Worm (Caenorhabditis elegans) whole organism, L4 larva: ENCODE measurements around the gene F44D12.19.
"Not testable (repeated sequence)": the region's sequence is repeated elsewhere in the genome, so short reads cannot be mapped to it uniquely, and the experiment has no call there.

Experiments
- F44E2.7 ChIP-seq: fragments of 200-800 bp; sonication (Bioruptor generic); IDR thresholded peaks from 2 replicates; pipeline ENCODE4 v2.1.2; 2022; ENCODE audit warnings: missing genetic modification characterization, missing compliant biosample characterization
- F49E8.2 ChIP-seq: sonication (generic microtip); optimal IDR thresholded peaks from 2 replicates; lab custom pipeline; 2016; ENCODE audit warnings: missing compliant biosample characterization, mild to moderate bottlenecking, missing genetic modification characterization, borderline replicate concordance
- R02D3.7 ChIP-seq: fragments of 150-350 bp; sonication (generic microtip); optimal IDR thresholded peaks from 3 replicates; lab custom pipeline; 2014; ENCODE audit warnings: missing biosample characterization, missing genetic modification characterization
- T20F7.1 ChIP-seq: fragments of 200-800 bp; sonication (Bioruptor generic); optimal IDR thresholded peaks from 2 replicates; lab custom pipeline; 2018; ENCODE audit warnings: mild to moderate bottlenecking, missing genetic modification characterization, missing compliant biosample characterization
- Y75B8A.6 ChIP-seq: fragments of 200-800 bp; sonication (Bioruptor generic); IDR thresholded peaks from 2 replicates; pipeline ENCODE4 v1.3.6; 2022; ENCODE audit warnings: missing genetic modification reagents, missing genetic modification characterization, missing compliant biosample characterization
- aha-1 ChIP-seq: fragments of 150-350 bp; peaks from one replicate; lab custom pipeline; 2014; ENCODE audit warnings: missing biosample characterization, missing genetic modification characterization
- aly-2 ChIP-seq: sonication (generic microtip); optimal IDR thresholded peaks from 2 replicates; lab custom pipeline; 2018; ENCODE audit warnings: missing biosample characterization, missing genetic modification characterization
- arid-1 ChIP-seq: fragments of 200-800 bp; sonication (Bioruptor generic); conservative IDR thresholded peaks from 2 replicates; pipeline ENCODE4 v1.3.6; 2022; ENCODE audit warnings: missing genetic modification reagents, missing genetic modification characterization, missing compliant biosample characterization
- ceh-20 ChIP-seq: fragments of 200-800 bp; sonication (Bioruptor generic); IDR thresholded peaks from 2 replicates; pipeline ENCODE4 v1.3.6; 2022; ENCODE audit warnings: missing genetic modification reagents, missing genetic modification characterization, missing compliant biosample characterization
- ceh-44 ChIP-seq: fragments of 200-800 bp; sonication (Bioruptor generic); IDR thresholded peaks from 2 replicates; pipeline ENCODE4 v1.3.6; 2022; ENCODE audit warnings: missing genetic modification reagents, missing genetic modification characterization, missing compliant biosample characterization
- ceh-82 ChIP-seq: sonication (generic microtip); optimal IDR thresholded peaks from 2 replicates; lab custom pipeline; 2017; ENCODE audit warnings: missing biosample characterization, missing genetic modification characterization
- ces-1 ChIP-seq: fragments of 150-350 bp; sonication (generic microtip); optimal IDR thresholded peaks from 4 replicates; lab custom pipeline; 2014; ENCODE audit warnings: missing biosample characterization, missing genetic modification reagents, missing genetic modification characterization
- cey-2 ChIP-seq: sonication (generic microtip); optimal IDR thresholded peaks from 3 replicates; lab custom pipeline; 2017; ENCODE audit warnings: missing genetic modification characterization, mild to moderate bottlenecking, missing compliant biosample characterization, antibody characterized with exemption, borderline replicate concordance; ENCODE audit not compliant: insufficient read depth
- daf-12 ChIP-seq: fragments of 150-350 bp; optimal IDR thresholded peaks from 2 replicates; lab custom pipeline; 2014; ENCODE audit warnings: missing biosample characterization, missing genetic modification reagents, missing genetic modification characterization
- dmd-8 ChIP-seq: fragments of 200-800 bp; sonication (Bioruptor generic); IDR thresholded peaks from 2 replicates; pipeline ENCODE4 v1.3.6; 2022; ENCODE audit warnings: missing genetic modification characterization, missing compliant biosample characterization
- dmd-9 ChIP-seq: fragments of 200-800 bp; sonication (Bioruptor generic); IDR thresholded peaks from 2 replicates; pipeline ENCODE4 v1.3.6; 2022; ENCODE audit warnings: missing genetic modification reagents, missing genetic modification characterization, missing compliant biosample characterization
- dpl-1 ChIP-seq: fragments of 150-350 bp; optimal IDR thresholded peaks from 2 replicates; lab custom pipeline; 2014; ENCODE audit warnings: missing biosample characterization, missing genetic modification reagents, missing genetic modification characterization
- dve-1 ChIP-seq: sonication (generic microtip); optimal IDR thresholded peaks from 2 replicates; lab custom pipeline; 2017; ENCODE audit warnings: antibody characterized with exemption, mild to moderate bottlenecking, missing genetic modification characterization, missing compliant biosample characterization; ENCODE audit not compliant: insufficient read depth
- hlh-30 ChIP-seq: sonication (generic microtip); optimal IDR thresholded peaks from 2 replicates; lab custom pipeline; 2017; ENCODE audit warnings: antibody characterized with exemption, mild to moderate bottlenecking, missing genetic modification characterization, missing compliant biosample characterization; ENCODE audit not compliant: insufficient read depth
- jun-1 ChIP-seq: fragments of 150-350 bp; optimal IDR thresholded peaks from 2 replicates; lab custom pipeline; 2014; ENCODE audit warnings: missing biosample characterization, missing genetic modification reagents, missing genetic modification characterization
- lin-1 ChIP-seq: fragments of 200-800 bp; sonication (Bioruptor generic); IDR thresholded peaks from 2 replicates; pipeline ENCODE4 v1.3.6; 2022; ENCODE audit warnings: missing genetic modification reagents, missing genetic modification characterization, missing compliant biosample characterization
- lin-13 ChIP-seq: fragments of 150-350 bp; optimal IDR thresholded peaks from 2 replicates; lab custom pipeline; 2014; ENCODE audit warnings: missing biosample characterization, missing genetic modification reagents, missing genetic modification characterization
- lin-15B ChIP-seq: fragments of 150-350 bp; sonication (generic microtip); optimal IDR thresholded peaks from 3 replicates; lab custom pipeline; 2014; ENCODE audit warnings: missing biosample characterization, missing genetic modification characterization
- lin-39 ChIP-seq: fragments of 150-350 bp; optimal IDR thresholded peaks from 2 replicates; lab custom pipeline; 2014; ENCODE audit warnings: missing biosample characterization, missing genetic modification reagents, missing genetic modification characterization
- madf-5 ChIP-seq, 2 experiments: fragments of 200-800 bp; sonication (Bioruptor generic); IDR thresholded peaks; 2 replicates each; pipeline ENCODE4 v1.3.6; 2022; ENCODE audit warnings: missing compliant biosample characterization in 2 of 2, missing genetic modification characterization in 2 of 2
- mxl-3 ChIP-seq: fragments of 200-800 bp; sonication (Bioruptor generic); optimal IDR thresholded peaks from 2 replicates; lab custom pipeline; 2018; ENCODE audit warnings: mild to moderate bottlenecking, missing genetic modification characterization, missing compliant biosample characterization
- nhr-10 ChIP-seq: fragments of 150-350 bp; optimal IDR thresholded peaks from 2 replicates; lab custom pipeline; 2014; ENCODE audit warnings: missing biosample characterization, missing genetic modification characterization
- nhr-237 ChIP-seq: sonication (generic microtip); optimal IDR thresholded peaks from 2 replicates; lab custom pipeline; 2017; ENCODE audit warnings: missing biosample characterization, missing genetic modification characterization
- nhr-25 ChIP-seq: sonication (generic microtip); optimal IDR thresholded peaks from 2 replicates; lab custom pipeline; 2017; ENCODE audit warnings: missing genetic modification characterization, mild to moderate bottlenecking, missing compliant biosample characterization, antibody characterized with exemption, moderate library complexity, borderline replicate concordance; ENCODE audit not compliant: insufficient read depth
- nhr-28 ChIP-seq: fragments of 150-350 bp; optimal IDR thresholded peaks from 2 replicates; lab custom pipeline; 2014; ENCODE audit warnings: missing biosample characterization, missing genetic modification characterization
- nhr-76 ChIP-seq: fragments of 150-350 bp; optimal IDR thresholded peaks from 2 replicates; lab custom pipeline; 2014; ENCODE audit warnings: missing biosample characterization, missing genetic modification characterization
- nhr-77 ChIP-seq: fragments of 150-350 bp; optimal IDR thresholded peaks from 2 replicates; lab custom pipeline; 2014; ENCODE audit warnings: missing biosample characterization, missing genetic modification characterization
- pqm-1 ChIP-seq: sonication (generic microtip); optimal IDR thresholded peaks from 2 replicates; lab custom pipeline; 2017; ENCODE audit warnings: missing biosample characterization, missing genetic modification characterization
- saeg-2 ChIP-seq: fragments of 200-800 bp; sonication (Bioruptor generic); IDR thresholded peaks from 2 replicates; pipeline ENCODE4 v1.3.6; 2022; ENCODE audit warnings: missing genetic modification reagents, missing genetic modification characterization, missing compliant biosample characterization
- snpc-4 ChIP-seq: fragments of 150-350 bp; optimal IDR thresholded peaks from 2 replicates; lab custom pipeline; 2014; ENCODE audit warnings: missing biosample characterization, missing genetic modification characterization
- tag-97 ChIP-seq: fragments of 200-800 bp; sonication (Bioruptor generic); IDR thresholded peaks from 2 replicates; pipeline ENCODE4 v1.3.6; 2022; ENCODE audit warnings: missing genetic modification characterization, missing compliant biosample characterization
- zag-1 ChIP-seq: fragments of 150-350 bp; optimal IDR thresholded peaks from 2 replicates; lab custom pipeline; 2014; ENCODE audit warnings: missing biosample characterization, missing genetic modification characterization
- zfp-3 ChIP-seq: fragments of 200-800 bp; sonication (Bioruptor generic); conservative IDR thresholded peaks from 2 replicates; pipeline ENCODE4 v1.3.6; 2022; ENCODE audit warnings: missing genetic modification reagents, missing genetic modification characterization, missing compliant biosample characterization
- zip-2 ChIP-seq: fragments of 150-350 bp; optimal IDR thresholded peaks from 2 replicates; lab custom pipeline; 2014; ENCODE audit warnings: missing biosample characterization, missing genetic modification characterization
- ztf-11 ChIP-seq: fragments of 150-350 bp; optimal IDR thresholded peaks from 2 replicates; lab custom pipeline; 2014; ENCODE audit warnings: missing biosample characterization, missing genetic modification characterization

The F44D12.19 gene

ce11 chrIV:10022991-10023390, 1.6 kb downstream of the F44D12.19 start, which contains the start of gene F44D12.8 (continued):
- TF ChIP-seq lin-15B (tag; lab: Kevin White, UChicago): no peak
- TF ChIP-seq madf-5 (GFP tag; IDR thresholded peaks at IDR 0.05; lab: Robert Waterston, UW): no peak
- TF ChIP-seq ceh-82: no peak
- no peak for TF ChIP-seq aha-1 (tag; lab: Kevin White, UChicago)

ce11 chrIV:10026129-10026528, 4.7 kb downstream of the F44D12.19 start:
- TF ChIP-seq mxl-3 (GFP tag; lab: Kevin White, UChicago): no peak
- TF ChIP-seq lin-13 (GFP tag; lab: Kevin White, UChicago): no peak
- no peak for TF ChIP-seq jun-1 (tag; lab: Kevin White, UChicago)
- no peak for TF ChIP-seq daf-12 (tag; lab: Kevin White, UChicago)
- no peak for TF ChIP-seq zip-2
- no peak for TF ChIP-seq ceh-20 (GFP tag; lab: Robert Waterston, UW)
- TF ChIP-seq ces-1: no peak
- TF ChIP-seq ztf-11 (tag; lab: Kevin White, UChicago): no peak
- TF ChIP-seq dpl-1: no peak
- TF ChIP-seq hlh-30 (tag; lab: Kevin White, UChicago): no peak
- no peak for TF ChIP-seq dve-1 (tag; lab: Kevin White, UChicago)
- TF ChIP-seq nhr-10 (tag; lab: Kevin White, UChicago): no peak
- TF ChIP-seq ceh-82: no peak
- TF ChIP-seq tag-97 (GFP tag; lab: Robert Waterston, UW): no peak
- TF ChIP-seq F44E2.7 (GFP tag; lab: Robert Waterston, UW): no peak
- no peak for TF ChIP-seq snpc-4 (tag; lab: Kevin White, UChicago)

- TF ChIP-seq aha-1 (tag; lab: Kevin White, UChicago) (no peak), nhr-76 (no peak), nhr-25 (no peak), dmd-9 (GFP tag; lab: Robert Waterston, UW) (no peak), nhr-237 (tag; lab: Kevin White, UChicago) (no peak), nhr-28 (no peak), Y75B8A.6 (GFP tag; lab: Robert Waterston, UW) (no peak)
Observed at ce11 chrIV:10027566-10027965, 6.2 kb downstream of the F44D12.19 start, which contains the start of gene gipc-2. Gene gipc-2 (minus strand): TSS chrIV:10027666.

ce11 chrIV:10028779-10029178, 7.4 kb downstream of the F44D12.19 start, which contains the start of the genes F44D12.16 and msd-2:
Gene F44D12.16 (plus strand): TSS chrIV:10029079.
Gene msd-2 (plus strand): TSS chrIV:10029083.
- TF ChIP-seq zag-1 (tag; lab: Kevin White, UChicago); dmd-8 (GFP tag; lab: Robert Waterston, UW); F49E8.2 (tag; lab: Kevin White, UChicago): not testable (repeated sequence)

- TF ChIP-seq cey-2 (tag; lab: Kevin White, UChicago) (no peak), saeg-2 (no peak), ces-1 (no peak), nhr-76 (no peak), zfp-3 (GFP tag; lab: Robert Waterston, UW) (no peak), T20F7.1 (GFP tag; lab: Kevin White, UChicago) (no peak), nhr-10 (tag; lab: Kevin White, UChicago) (no peak), R02D3.7 (tag; lab: Kevin White, UChicago) (no peak), lin-39 (no peak), aly-2 (tag; lab: Kevin White, UChicago) (no peak), pqm-1 (tag; lab: Kevin White, UChicago) (no peak), ceh-44 (no peak), nhr-28 (no peak), nhr-77 (no peak), ceh-82 (no peak), lin-1 (no peak), arid-1 (GFP tag; lab: Robert Waterston, UW) (no peak), ceh-20 (GFP tag; lab: Robert Waterston, UW) (no peak)
- TF ChIP-seq, all 104 proteins: peak for 0
Observed at ce11 chrIV:10033053-10033452, 11.7 kb downstream of the F44D12.19 start, which contains the start of gene F44D12.6. Gene F44D12.6 (plus strand): TSS chrIV:10033353.
